Fruit fly (Drosophila melanogaster) whole organism, embryonic: Measurements from ENCODE around the gene CG12811.

Experiments
- Atf-2 ChIP-seq: fragments of 200-800 bp; sonication (Bioruptor generic); optimal IDR thresholded peaks from 2 replicates; lab custom pipeline; 2016; ENCODE audit warnings: missing biosample characterization, missing genetic modification characterization
- Atf6 ChIP-seq: fragments of 200-800 bp; sonication (Bioruptor generic); IDR thresholded peaks from 2 replicates; pipeline ENCODE4 v1.3.6; 2022; ENCODE audit warnings: missing biosample characterization, missing genetic modification characterization
- Awh ChIP-seq: fragments of 200-800 bp; sonication (Bioruptor generic); IDR thresholded peaks from 2 replicates; pipeline ENCODE4, ENCODE4 v1.3.6; 2022; ENCODE audit warnings: missing biosample characterization, missing genetic modification characterization
- Bteb2 ChIP-seq: fragments of 200-800 bp; sonication (Bioruptor generic); optimal IDR thresholded peaks from 2 replicates; lab custom pipeline; 2016; ENCODE audit warnings: missing biosample characterization, missing genetic modification characterization
- CG10565 ChIP-seq: fragments of 200-800 bp; sonication (Bioruptor generic); optimal IDR thresholded peaks from 3 replicates; lab custom pipeline; 2016; ENCODE audit warnings: missing biosample characterization, mild to moderate bottlenecking, missing genetic modification characterization
- CG11085 ChIP-seq: fragments of 200-800 bp; sonication (Bioruptor generic); IDR thresholded peaks from 2 replicates; pipeline ENCODE4 v1.3.6; 2022; ENCODE audit warnings: missing biosample characterization, missing genetic modification characterization
- CG1233 ChIP-seq: fragments of 200-800 bp; sonication (Bioruptor generic); optimal IDR thresholded peaks from 4 replicates; lab custom pipeline; 2018; ENCODE audit warnings: missing biosample characterization, mild to moderate bottlenecking, missing genetic modification characterization
- CG12659 ChIP-seq: fragments of 200-800 bp; sonication (Bioruptor generic); optimal IDR thresholded peaks from 3 replicates; lab custom pipeline; 2017; ENCODE audit warnings: mild to moderate bottlenecking, missing biosample characterization, missing genetic modification reagents, missing genetic modification characterization
- CG13287 ChIP-seq: fragments of 200-800 bp; sonication (Bioruptor generic); IDR thresholded peaks from 2 replicates; pipeline ENCODE4 v1.3.6; 2022; ENCODE audit warnings: missing biosample characterization, missing genetic modification characterization; ENCODE audit not compliant: partially characterized antibody
- CG2116 ChIP-seq: fragments of 200-800 bp; sonication (Bioruptor generic); optimal IDR thresholded peaks from 3 replicates; lab custom pipeline; 2018; ENCODE audit warnings: missing biosample characterization, mild to moderate bottlenecking, missing genetic modification characterization
- CG3847 ChIP-seq: fragments of 200-800 bp; sonication (Bioruptor generic); IDR thresholded peaks from 2 replicates; pipeline ENCODE4 v1.3.6; 2022; ENCODE audit warnings: missing biosample characterization, missing genetic modification characterization
- CG4707 ChIP-seq: fragments of 200-800 bp; sonication (Bioruptor generic); optimal IDR thresholded peaks from 2 replicates; lab custom pipeline; 2018; ENCODE audit warnings: missing biosample characterization, mild to moderate bottlenecking, missing genetic modification characterization, moderate library complexity
- CG5245 ChIP-seq: fragments of 200-800 bp; sonication (Bioruptor generic); optimal IDR thresholded peaks from 3 replicates; lab custom pipeline; 2016; ENCODE audit warnings: missing biosample characterization, missing genetic modification characterization
- CG6683 ChIP-seq: fragments of 200-800 bp; sonication (Bioruptor generic); optimal IDR thresholded peaks from 2 replicates; lab custom pipeline; 2017; ENCODE audit warnings: missing biosample characterization, mild to moderate bottlenecking, missing genetic modification characterization, missing genetic modification reagents
- CG7963 ChIP-seq: fragments of 200-800 bp; sonication (Bioruptor generic); IDR thresholded peaks from 3 replicates; pipeline ENCODE4 v1.3.6; 2022; ENCODE audit warnings: missing biosample characterization, missing genetic modification characterization; ENCODE audit not compliant: partially characterized antibody
- CG8924 ChIP-seq: fragments of 200-800 bp; optimal IDR thresholded peaks from 3 replicates; lab custom pipeline; 2019; ENCODE audit warnings: missing biosample characterization, mild to moderate bottlenecking, missing genetic modification characterization, moderate library complexity
- Chrac-16 ChIP-seq: fragments of 200-800 bp; sonication (Bioruptor generic); optimal IDR thresholded peaks from 3 replicates; lab custom pipeline; 2016; ENCODE audit warnings: missing biosample characterization, missing genetic modification characterization
- Deaf1 ChIP-seq: fragments of 200-800 bp; optimal IDR thresholded peaks from 3 replicates; lab custom pipeline; 2019; ENCODE audit warnings: missing biosample characterization, mild to moderate bottlenecking, missing genetic modification characterization, moderate library complexity
- Dll ChIP-seq: fragments of 200-800 bp; sonication (Bioruptor generic); IDR thresholded peaks from 4 replicates; pipeline ENCODE4 v1.3.6; 2022; ENCODE audit warnings: missing biosample characterization, missing genetic modification characterization; ENCODE audit not compliant: partially characterized antibody
- Dref ChIP-seq: fragments of 200-800 bp; sonication (Bioruptor generic); IDR thresholded peaks from 2 replicates; pipeline ENCODE4 v1.3.6; 2022; ENCODE audit warnings: missing biosample characterization, missing genetic modification characterization
- E2f2 ChIP-seq: fragments of 200-800 bp; sonication (Bioruptor generic); IDR thresholded peaks from 2 replicates; pipeline ENCODE4 v1.3.6; 2022; ENCODE audit warnings: missing biosample characterization, missing genetic modification characterization
- ERR ChIP-seq: fragments of 200-800 bp; sonication (Bioruptor generic); optimal IDR thresholded peaks from 2 replicates; lab custom pipeline; 2016; ENCODE audit warnings: missing biosample characterization, missing genetic modification characterization
- Ets65A ChIP-seq: fragments of 200-800 bp; sonication (Bioruptor generic); peaks from one replicate; lab custom pipeline; 2016; ENCODE audit warnings: missing biosample characterization, missing genetic modification characterization
- Ets97D ChIP-seq: fragments of 200-800 bp; sonication (Bioruptor generic); optimal IDR thresholded peaks from 3 replicates; lab custom pipeline; 2016; ENCODE audit warnings: missing biosample characterization, missing genetic modification characterization
- Fer3 ChIP-seq: fragments of 200-800 bp; sonication (Bioruptor generic); optimal IDR thresholded peaks from 2 replicates; lab custom pipeline; 2018; ENCODE audit warnings: missing biosample characterization, mild to moderate bottlenecking, missing genetic modification characterization, moderate library complexity
- Hsf ChIP-seq: fragments of 200-800 bp; sonication (Bioruptor generic); optimal IDR thresholded peaks from 3 replicates; lab custom pipeline; 2016; ENCODE audit warnings: missing biosample characterization, missing genetic modification characterization
- Med ChIP-seq: fragments of 200-800 bp; sonication (Bioruptor generic); peaks from one replicate; lab custom pipeline; 2016; ENCODE audit warnings: missing biosample characterization, missing genetic modification characterization, mild to moderate bottlenecking, inconsistent platforms, moderate library complexity
- NFAT ChIP-seq: fragments of 200-800 bp; sonication (Bioruptor generic); IDR thresholded peaks from 2 replicates; pipeline ENCODE4 v1.3.6; 2022; ENCODE audit warnings: missing biosample characterization, missing genetic modification characterization
- Pdp1 ChIP-seq, 2 experiments: fragments of 200-800 bp; sonication (Bioruptor generic); optimal IDR thresholded peaks; 3 replicates each; lab custom pipeline; 2016; ENCODE audit warnings: missing biosample characterization in 2 of 2, missing genetic modification characterization in 2 of 2, mild to moderate bottlenecking in 1 of 2, moderate library complexity in 1 of 2
- Ravus ChIP-seq: fragments of 200-800 bp; sonication (Bioruptor generic); IDR thresholded peaks from 2 replicates; pipeline ENCODE4 v1.3.6; 2022; ENCODE audit warnings: missing biosample characterization, missing genetic modification characterization
- Rfx ChIP-seq: fragments of 200-800 bp; sonication (Bioruptor generic); IDR thresholded peaks from 2 replicates; pipeline ENCODE4 v1.3.6; 2022; ENCODE audit warnings: missing biosample characterization, missing genetic modification characterization
- Scr ChIP-seq: fragments of 200-800 bp; sonication (Bioruptor generic); IDR thresholded peaks from 2 replicates; pipeline ENCODE4 v1.3.6; 2022; ENCODE audit warnings: missing biosample characterization, missing genetic modification characterization; ENCODE audit not compliant: partially characterized antibody
- Sry-δ ChIP-seq: fragments of 200-800 bp; sonication (Bioruptor generic); optimal IDR thresholded peaks from 2 replicates; lab custom pipeline; 2016; ENCODE audit warnings: missing biosample characterization, missing genetic modification characterization
- Ssrp ChIP-seq: fragments of 200-800 bp; sonication (Bioruptor generic); optimal IDR thresholded peaks from 2 replicates; lab custom pipeline; 2018; ENCODE audit warnings: missing biosample characterization, mild to moderate bottlenecking, missing genetic modification characterization, moderate library complexity
- Usf ChIP-seq: fragments of 200-800 bp; sonication (Bioruptor generic); optimal IDR thresholded peaks from 2 replicates; lab custom pipeline; 2017; ENCODE audit warnings: missing genotype, missing biosample characterization, missing genetic modification characterization
- amos ChIP-seq: fragments of 200-800 bp; sonication (Bioruptor generic); IDR thresholded peaks from 2 replicates; pipeline ENCODE4 v1.3.6; 2022; ENCODE audit warnings: missing biosample characterization, missing genetic modification characterization; ENCODE audit not compliant: partially characterized antibody
- ato ChIP-seq: fragments of 200-800 bp; sonication (Bioruptor generic); IDR thresholded peaks from 2 replicates; pipeline ENCODE4 v1.3.6; 2022; ENCODE audit warnings: missing biosample characterization, missing genetic modification characterization; ENCODE audit not compliant: partially characterized antibody
- br ChIP-seq: fragments of >200 bp; optimal IDR thresholded peaks from 2 replicates; lab custom pipeline; 2017
- cad ChIP-seq: fragments of >200 bp; optimal IDR thresholded peaks from 2 replicates; lab custom pipeline; 2017; ENCODE audit warnings: missing biosample characterization, missing genetic modification characterization
- chinmo ChIP-seq: fragments of 200-800 bp; sonication (Bioruptor generic); IDR thresholded peaks from 4 replicates; pipeline ENCODE4 v1.3.6; 2022; ENCODE audit warnings: missing biosample characterization, missing genetic modification characterization; ENCODE audit not compliant: partially characterized antibody
- gcm ChIP-seq: fragments of 200-800 bp; sonication (Bioruptor generic); optimal IDR thresholded peaks from 2 replicates; lab custom pipeline; 2019; ENCODE audit warnings: missing biosample characterization, mild to moderate bottlenecking, missing genetic modification characterization, moderate library complexity
- grau ChIP-seq: fragments of 200-800 bp; optimal IDR thresholded peaks from 3 replicates; lab custom pipeline; 2019; ENCODE audit warnings: missing biosample characterization, mild to moderate bottlenecking, missing genetic modification characterization, moderate library complexity
- knrl ChIP-seq: fragments of 200-800 bp; sonication (Bioruptor generic); IDR thresholded peaks from 3 replicates; pipeline ENCODE4 v1.3.6; 2022; ENCODE audit warnings: missing biosample characterization, missing genetic modification characterization; ENCODE audit not compliant: partially characterized antibody
- pb ChIP-seq: fragments of 200-800 bp; sonication (Bioruptor generic); optimal IDR thresholded peaks from 3 replicates; lab custom pipeline; 2016; ENCODE audit warnings: missing biosample characterization, missing genetic modification characterization
- peb ChIP-seq: fragments of 200-800 bp; sonication (Bioruptor generic); IDR thresholded peaks from 2 replicates; pipeline ENCODE4 v1.3.6; 2022; ENCODE audit warnings: missing biosample characterization, missing genetic modification characterization
- ranshi ChIP-seq: fragments of 200-800 bp; sonication (Bioruptor generic); IDR thresholded peaks from 2 replicates; pipeline ENCODE4 v1.3.6; 2022; ENCODE audit warnings: missing biosample characterization, missing genetic modification characterization
- sisA ChIP-seq: fragments of 200-800 bp; sonication (Bioruptor generic); IDR thresholded peaks from 2 replicates; pipeline ENCODE4 v1.3.6; 2022; ENCODE audit warnings: missing biosample characterization, missing genetic modification characterization
- slp2 ChIP-seq: fragments of 200-800 bp; sonication (Bioruptor generic); optimal IDR thresholded peaks from 2 replicates; lab custom pipeline; 2016; ENCODE audit warnings: missing biosample characterization, missing genetic modification characterization
- stwl ChIP-seq: fragments of 200-800 bp; sonication (Bioruptor generic); optimal IDR thresholded peaks from 3 replicates; lab custom pipeline; 2018; ENCODE audit warnings: missing biosample characterization, mild to moderate bottlenecking, missing genetic modification characterization, moderate library complexity
- tin ChIP-seq: fragments of 200-800 bp; sonication (Bioruptor generic); optimal IDR thresholded peaks from 3 replicates; lab custom pipeline; 2016; ENCODE audit warnings: missing biosample characterization, missing genetic modification characterization
- zfh1 ChIP-seq: fragments of 200-800 bp; sonication (Bioruptor generic); IDR thresholded peaks from 3 replicates; pipeline ENCODE4 v1.3.6; 2022; ENCODE audit warnings: missing biosample characterization, missing genetic modification characterization

Gene CG12811

dm6 chr3R:10001174-10001789 is 47.3 kb downstream of the CG12811 start, which contains the start of gene CG5359 (continued):
- TF ChIP-seq CG10565 (GFP tag; lab: Kevin White, UChicago) (no peak), CG13287 (peak; percentile 28; the same call in 1 of the 2 replicates), Ets65A (GFP tag; lab: Kevin White, UChicago) (peak; percentile 48), Atf6 (no peak), sisA (GFP tag; lab: Robert Waterston, UW) (no peak), CG3847 (GFP tag; lab: Robert Waterston, UW) (peak; percentile 22; the same call in 1 of the 2 replicates), cad (no peak), knrl (GFP tag; lab: Robert Waterston, UW) (peak; percentile 32; the same call in 1 of the 3 replicates), pb (GFP tag; lab: Kevin White, UChicago) (no peak), NFAT (GFP tag; lab: Robert Waterston, UW) (no peak), CG12659 (GFP tag; lab: Kevin White, UChicago) (no peak), CG8924 (tag; lab: Kevin White, UChicago) (no peak), zfh1 (no peak), peb (no peak), Ravus (GFP tag; lab: Robert Waterston, UW) (no peak), Dll (GFP tag; lab: Robert Waterston, UW) (0 out of 4 replicates have a peak, but pooled peaks have one; percentile 32), CG7963 (GFP tag; lab: Robert Waterston, UW) (no peak), CG2116 (peak; percentile 31), CG4707 (GFP tag; lab: Kevin White, UChicago) (no peak), ranshi (GFP tag; lab: Robert Waterston, UW) (no peak), Fer3 (no peak), Bteb2 (no peak), CG6683 (GFP tag; lab: Kevin White, UChicago) (no peak), Med (peak; percentile 29), Usf (GFP tag; lab: Kevin White, UChicago) (no peak), grau (tag; lab: Kevin White, UChicago) (no peak), Awh (no peak), Pdp1 (GFP tag; optimal IDR thresholded peaks at IDR 0.05; lab: Kevin White, UChicago) (peak in 1 of 2 experiments; percentile 87), Sry-δ (GFP tag; lab: Kevin White, UChicago) (no peak), br (lab: Kevin White, UChicago) (no peak), ERR (GFP tag; lab: Kevin White, UChicago) (no peak), amos (GFP tag; lab: Robert Waterston, UW) (peak; percentile 49; the same call in 1 of the 2 replicates), chinmo (GFP tag; lab: Robert Waterston, UW) (no peak), CG11085 (no peak), slp2 (GFP tag; lab: Kevin White, UChicago) (no peak), stwl (tag; lab: Kevin White, UChicago) (peak; percentile 68), Chrac-16 (GFP tag; lab: Kevin White, UChicago) (no peak), Deaf1 (no peak), Dref (GFP tag; lab: Robert Waterston, UW) (peak; percentile 46), Ets97D (peak; percentile 73), ato (GFP tag; lab: Robert Waterston, UW) (no peak), Rfx (GFP tag; lab: Robert Waterston, UW) (peak; percentile 21; the same call in 1 of the 2 replicates), E2f2 (GFP tag; lab: Robert Waterston, UW) (peak; percentile 95), Atf-2 (no peak), Scr (peak; percentile 44), Hsf (no peak), Ssrp (tag; lab: Kevin White, UChicago) (no peak), CG5245 (GFP tag; lab: Kevin White, UChicago) (no peak), CG1233 (GFP tag; lab: Kevin White, UChicago) (no peak), tin (GFP tag; lab: Kevin White, UChicago) (no peak), gcm (GFP tag; lab: Kevin White, UChicago) (no peak)
